Fruit fly (Drosophila melanogaster): ENCODE data around the gene NimC1.

Gene NimC1

DNA sequence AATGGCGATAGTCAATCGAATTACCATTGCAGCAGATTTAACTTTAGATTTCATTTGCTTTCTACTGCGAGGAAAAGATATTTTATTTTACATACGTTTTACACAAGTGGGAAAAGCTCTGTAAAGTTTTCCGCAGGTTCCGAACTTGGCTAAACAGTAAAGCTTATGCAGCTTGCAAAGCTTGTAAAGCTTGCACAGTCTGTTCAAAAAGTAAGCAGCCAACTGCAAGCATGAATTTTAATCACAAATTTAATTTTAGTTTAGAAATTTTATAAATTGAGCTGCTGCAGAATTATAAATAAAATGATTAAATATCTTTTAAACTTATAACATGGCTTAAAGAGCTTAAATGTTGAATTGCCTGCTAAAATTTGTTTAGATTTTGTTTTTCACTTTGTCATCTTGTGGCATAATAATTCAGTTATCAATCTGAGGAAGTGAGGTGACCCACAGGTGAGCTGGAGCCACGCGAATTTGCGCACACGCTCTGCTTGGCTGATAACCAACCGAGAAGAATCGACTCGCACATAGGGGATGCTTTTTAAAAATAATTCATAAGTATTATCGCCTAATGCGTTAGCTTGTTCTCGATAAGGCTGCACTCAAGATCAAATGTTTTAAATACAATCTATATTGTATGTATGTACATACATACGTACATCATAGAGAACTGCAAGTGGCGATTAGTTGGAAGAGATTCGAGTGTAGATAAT is 35.2 kb upstream of the NimC1 start:
- TF ChIP-seq CG17801 (GFP tag; optimal IDR thresholded peaks at IDR 0.05; ENCODE audit: partially characterized antibody), result peak; percentile 2

DNA sequence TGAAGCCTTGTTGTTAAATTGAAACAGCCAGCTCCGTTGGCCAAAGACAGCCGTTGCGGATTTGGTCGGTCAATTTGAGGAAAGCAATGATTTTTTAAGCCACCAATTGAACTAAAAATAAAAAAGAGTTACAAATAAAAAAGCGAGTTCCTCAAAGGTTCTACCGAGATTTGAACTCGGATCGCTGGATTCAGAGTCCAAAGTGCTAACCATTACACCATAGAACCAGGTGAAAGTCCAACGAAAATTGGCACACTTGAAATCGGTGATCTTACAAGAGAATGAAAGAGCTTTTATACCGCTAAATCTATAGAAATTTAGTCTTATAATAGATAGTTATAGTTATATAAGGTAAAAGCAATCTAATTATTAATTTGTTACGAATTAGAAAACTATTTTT is 33.8 kb upstream of the NimC1 start:
- no peak for TF ChIP-seq CG17801 (GFP tag; optimal IDR thresholded peaks at IDR 0.05; ENCODE audit: partially characterized antibody)

DNA sequence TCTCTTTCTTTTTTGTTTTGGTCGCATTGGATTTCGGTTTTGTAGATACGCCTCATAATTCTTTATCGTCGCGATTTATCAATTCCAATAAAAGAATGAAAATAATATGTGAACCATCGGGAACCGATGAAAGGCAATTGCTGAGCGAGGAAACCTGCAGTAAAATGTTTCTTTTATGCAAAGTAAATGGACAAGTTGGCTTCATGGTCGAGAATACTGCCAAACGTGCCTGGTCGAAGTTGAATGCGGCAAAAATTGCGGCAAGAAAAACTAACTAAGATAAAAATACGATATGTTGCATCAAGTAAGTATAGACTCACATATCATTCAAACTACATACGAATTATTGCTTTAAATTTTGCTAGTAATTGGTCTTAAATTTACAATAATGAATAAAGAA is 31.2 kb upstream of the NimC1 start, which contains the start of gene CG42692:
Gene CG42692, plus strand, starts transcription at position 301 of the 400 bp plus-strand sequence.
- no peak for TF ChIP-seq CG17801 (GFP tag; optimal IDR thresholded peaks at IDR 0.05; ENCODE audit: partially characterized antibody)

DNA sequence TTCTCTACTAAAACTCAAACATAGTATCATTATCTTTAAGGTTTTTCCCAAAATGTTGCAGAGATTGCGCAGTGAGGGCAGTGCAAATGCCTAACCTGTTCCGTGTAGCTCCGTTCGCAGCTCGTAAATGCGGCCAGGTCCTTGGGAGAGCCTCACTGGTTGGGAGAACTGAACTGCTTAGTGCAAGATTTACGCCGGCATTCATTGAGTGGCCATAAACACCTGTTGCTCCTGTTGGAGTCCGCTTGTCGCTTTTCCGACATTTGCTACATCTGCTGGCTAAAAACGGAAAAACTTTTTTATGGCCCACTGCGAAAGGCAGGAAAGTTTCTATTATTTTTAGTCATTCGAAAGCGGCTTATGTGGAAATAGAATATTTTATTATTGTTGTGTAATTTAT is 25.3 kb upstream of the NimC1 start:
- no peak for TF ChIP-seq CG17801 (GFP tag; optimal IDR thresholded peaks at IDR 0.05; ENCODE audit: partially characterized antibody)

DNA sequence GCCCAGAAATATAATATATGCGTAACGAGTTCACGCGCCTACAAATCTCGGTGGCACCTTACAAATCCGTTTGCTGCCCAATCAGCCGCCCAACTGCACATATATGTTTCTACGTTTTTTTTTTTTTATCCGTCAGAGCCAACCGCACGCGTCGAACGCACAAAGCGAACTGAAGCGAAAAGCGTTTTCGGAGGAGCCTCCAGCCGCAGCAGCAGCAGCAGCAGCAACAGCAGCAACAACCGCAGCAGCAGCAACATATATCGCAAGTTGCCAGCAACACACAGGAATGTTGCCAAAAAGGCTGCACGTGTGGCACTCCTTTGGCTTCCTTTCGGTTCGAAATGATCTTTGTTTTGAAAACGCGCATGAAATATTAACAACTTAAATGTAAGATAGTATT is 24.5 kb upstream of the NimC1 start, which contains the start of gene rk:
Gene rk, minus strand, starts transcription at position 171 of the 400 bp plus-strand sequence.
- no peak for TF ChIP-seq CG17801 (GFP tag; optimal IDR thresholded peaks at IDR 0.05; ENCODE audit: partially characterized antibody)

DNA sequence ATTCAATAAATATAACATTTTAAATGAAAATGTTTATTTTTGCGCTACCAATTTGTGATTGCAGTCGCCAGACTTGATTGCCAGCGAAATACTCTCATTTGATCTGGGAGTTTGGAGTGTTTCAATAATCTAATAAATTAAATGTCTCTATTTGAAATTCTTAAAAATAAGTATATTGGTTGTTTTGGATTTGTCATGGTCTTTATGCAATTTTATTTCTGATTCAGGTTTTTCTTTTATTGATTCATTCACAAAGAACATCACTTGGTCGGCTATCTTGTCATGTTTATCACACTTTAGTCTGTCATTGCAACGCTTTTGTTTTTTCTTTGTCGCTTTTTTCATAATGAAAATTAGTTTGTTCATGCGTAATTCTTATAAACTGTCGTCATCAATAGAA is 22.4 kb upstream of the NimC1 start:
- no peak for TF ChIP-seq CG17801 (GFP tag; optimal IDR thresholded peaks at IDR 0.05; ENCODE audit: partially characterized antibody)

DNA sequence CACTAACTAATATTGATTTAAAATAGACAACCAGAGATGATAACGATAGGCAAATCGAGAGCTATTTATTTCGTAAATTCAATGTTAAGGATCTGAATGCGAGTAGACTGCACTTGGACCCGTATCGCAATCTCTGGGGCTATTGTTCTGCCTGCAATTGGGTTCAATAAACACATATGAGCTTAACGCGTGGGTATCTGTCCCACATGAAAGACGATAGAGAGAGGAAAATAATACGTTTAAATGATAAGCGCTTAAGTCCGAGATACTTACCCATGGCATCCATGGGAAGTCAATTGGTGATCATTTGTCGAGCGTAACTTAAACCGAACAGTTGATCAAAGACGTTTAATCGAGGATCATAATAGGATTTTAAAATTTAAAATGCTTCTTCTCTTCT is 3.3 kb upstream of the NimC1 start, which contains the start of gene NimC2:
Gene NimC2, plus strand, starts transcription at position 301 of the 400 bp plus-strand sequence.
- no peak for TF ChIP-seq CG17801 (GFP tag; optimal IDR thresholded peaks at IDR 0.05; ENCODE audit: partially characterized antibody)

DNA sequence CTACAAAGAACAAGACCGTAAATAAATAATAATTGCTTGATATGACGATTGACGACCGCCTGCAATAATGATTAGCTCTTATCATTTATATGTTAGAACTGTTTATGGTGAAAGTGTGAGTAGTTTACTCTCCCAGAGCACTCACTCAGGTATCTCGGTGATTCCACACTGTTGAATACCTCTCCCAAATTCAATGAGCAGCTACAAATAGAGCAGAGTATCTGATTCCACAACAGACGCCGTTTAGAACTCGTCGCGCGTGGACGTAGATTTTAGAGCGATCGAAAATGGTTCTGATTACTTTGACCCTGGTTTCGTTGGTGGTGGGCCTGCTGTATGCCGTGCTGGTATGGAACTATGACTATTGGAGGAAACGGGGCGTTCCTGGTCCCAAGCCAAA is 504 bp upstream of the NimC1 start, which contains the start of gene Cyp28a5:
Gene Cyp28a5, plus strand, starts transcription at position 230 of the 400 bp plus-strand sequence.
- no peak for TF ChIP-seq CG17801 (GFP tag; optimal IDR thresholded peaks at IDR 0.05; ENCODE audit: partially characterized antibody)

DNA sequence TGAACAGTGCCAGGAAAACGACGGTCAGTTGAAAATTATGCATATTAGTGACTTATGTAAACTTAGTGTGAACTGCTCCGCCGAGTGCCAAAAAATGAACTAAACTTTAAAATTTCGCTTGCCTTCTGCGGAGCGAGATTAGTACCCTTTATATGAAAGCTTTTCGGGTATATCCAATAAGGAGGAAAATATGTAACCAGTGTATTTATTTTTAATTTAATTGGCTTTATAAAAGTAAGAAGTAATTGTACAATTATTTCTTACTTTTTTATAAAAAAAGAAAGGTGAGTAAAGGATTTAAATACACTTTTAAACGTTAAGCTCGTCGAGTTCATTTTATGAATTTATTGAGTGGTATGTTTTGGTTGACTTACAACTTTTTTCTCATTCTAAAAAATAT is 3.7 kb downstream of the NimC1 start, which contains the start of gene He:
Gene He, minus strand, starts transcription at position 101 of the 400 bp plus-strand sequence.
- no peak for TF ChIP-seq CG17801 (GFP tag; optimal IDR thresholded peaks at IDR 0.05; ENCODE audit: partially characterized antibody)

DNA sequence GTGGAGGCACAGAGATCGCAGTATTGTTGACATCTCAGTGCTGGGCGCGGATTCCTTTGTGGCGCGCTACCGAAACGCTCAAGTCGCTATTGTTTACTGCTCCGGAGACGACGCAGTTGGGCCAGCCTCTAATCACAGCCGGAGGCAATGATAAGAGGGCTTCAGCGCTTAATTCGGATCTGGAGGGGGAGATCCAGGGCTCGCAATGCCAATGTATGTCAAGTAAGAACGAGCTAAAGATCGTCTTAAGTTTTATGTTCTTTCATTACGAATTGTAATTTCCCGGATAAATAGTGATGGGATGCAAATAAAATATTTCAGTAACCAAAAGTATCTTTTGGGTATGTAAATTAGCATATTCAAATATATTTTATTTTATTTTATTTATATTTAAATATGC is 6.7 kb downstream of the NimC1 start, which contains the start of the genes NimB4 and NimB5:
Gene NimB4, minus strand, starts transcription at position 101 of the 400 bp plus-strand sequence.
Gene NimB5, plus strand, starts transcription at position 302 of the 400 bp plus-strand sequence.
- TF ChIP-seq CG17801 (GFP tag; optimal IDR thresholded peaks at IDR 0.05; ENCODE audit: partially characterized antibody), result no peak

DNA sequence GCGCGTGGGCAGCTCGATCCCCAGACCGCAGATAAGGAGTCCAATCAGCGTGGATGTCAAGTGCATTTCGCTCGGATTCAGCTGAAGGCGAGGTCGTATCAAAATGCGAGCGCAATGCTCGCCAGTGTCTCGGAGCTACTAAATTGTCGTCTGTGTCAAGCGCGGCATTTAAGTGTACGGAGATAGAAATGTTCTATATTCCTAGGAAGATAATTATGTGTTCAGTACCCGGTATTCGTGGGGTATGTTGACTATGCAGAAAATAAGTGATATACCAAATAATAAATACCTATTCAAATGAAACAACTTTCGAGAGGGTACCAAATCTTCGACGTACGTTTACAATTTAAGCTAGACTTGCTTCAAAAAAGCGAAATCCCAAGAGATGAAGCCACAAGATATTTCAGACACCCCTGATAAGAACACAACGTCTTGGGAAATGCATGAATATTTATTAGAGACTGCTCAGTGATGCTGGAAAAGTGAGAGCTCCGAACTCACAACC is 8.7 kb downstream of the NimC1 start, which contains the start of gene NimB3:
Gene NimB3, minus strand, starts transcription at position 140 of the 505 bp plus-strand sequence.
- TF ChIP-seq CG17801 (GFP tag; optimal IDR thresholded peaks at IDR 0.05; ENCODE audit: partially characterized antibody), result no peak

DNA sequence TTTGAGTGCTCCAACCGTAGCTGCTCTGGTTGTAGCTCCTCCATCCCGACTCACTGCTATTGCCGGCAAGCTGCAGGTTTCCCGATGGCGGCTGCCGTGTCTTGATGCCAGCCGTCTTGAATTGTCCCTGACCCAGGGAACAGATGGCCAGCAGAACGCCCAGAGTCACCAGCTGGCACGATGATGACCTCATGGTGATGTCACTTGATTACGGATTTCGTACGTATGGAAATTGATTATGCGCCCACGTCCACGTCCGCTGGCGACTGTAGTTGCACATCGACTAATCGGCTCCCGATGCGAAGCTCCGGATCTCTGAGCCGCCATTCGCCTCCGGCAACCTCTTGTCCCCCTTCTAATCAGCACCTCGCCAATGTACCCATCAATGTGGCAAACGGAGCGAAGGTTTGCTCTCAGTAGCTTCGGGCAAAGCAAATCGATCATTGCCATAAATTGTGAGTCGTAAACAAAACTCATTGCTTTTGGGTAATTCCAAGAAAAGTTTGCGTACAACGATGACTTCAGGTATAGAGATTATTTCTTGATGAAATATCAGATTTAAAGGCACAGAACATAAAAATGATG is 9.7 kb downstream of the NimC1 start, which contains the start of gene NimB2:
Gene NimB2, minus strand, starts transcription at position 287 of the 585 bp plus-strand sequence.
- no peak for TF ChIP-seq CG17801 (GFP tag; optimal IDR thresholded peaks at IDR 0.05; ENCODE audit: partially characterized antibody)

DNA sequence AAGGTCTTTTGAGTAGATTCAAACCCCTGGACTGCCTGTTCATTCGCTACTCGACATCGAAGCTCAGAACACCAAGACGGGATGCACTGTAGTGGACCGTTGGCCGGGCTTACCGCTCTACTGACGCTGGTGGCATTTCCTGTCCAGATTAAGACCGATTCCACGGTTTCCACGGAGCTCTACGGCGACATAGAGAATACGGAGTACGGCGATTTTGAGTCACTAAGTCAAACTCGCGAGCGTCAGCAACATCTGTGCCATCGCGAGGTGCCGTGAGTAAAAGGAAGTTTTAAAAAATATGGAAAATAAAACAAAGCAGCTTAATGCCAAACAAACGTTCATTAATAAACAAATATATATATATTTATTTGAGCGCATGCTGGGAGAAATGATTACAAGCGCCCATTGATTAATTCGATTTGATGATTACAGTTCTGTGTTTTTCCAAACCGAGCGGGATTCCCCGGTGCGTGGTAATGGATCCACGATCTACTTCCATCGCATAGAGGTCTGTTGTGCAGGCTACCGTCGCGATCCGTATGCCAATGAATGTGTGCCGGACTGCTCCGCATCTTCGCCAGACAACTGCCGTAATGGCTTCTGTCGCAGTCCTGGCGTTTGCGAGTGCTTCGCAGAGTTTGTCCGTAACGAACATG is 13.0 kb downstream of the NimC1 start, which contains the start of gene NimB1:
Gene NimB1, plus strand, starts transcription at position 41 of the 656 bp plus-strand sequence.
- TF ChIP-seq CG17801 (GFP tag; optimal IDR thresholded peaks at IDR 0.05; ENCODE audit: partially characterized antibody), result no peak

DNA sequence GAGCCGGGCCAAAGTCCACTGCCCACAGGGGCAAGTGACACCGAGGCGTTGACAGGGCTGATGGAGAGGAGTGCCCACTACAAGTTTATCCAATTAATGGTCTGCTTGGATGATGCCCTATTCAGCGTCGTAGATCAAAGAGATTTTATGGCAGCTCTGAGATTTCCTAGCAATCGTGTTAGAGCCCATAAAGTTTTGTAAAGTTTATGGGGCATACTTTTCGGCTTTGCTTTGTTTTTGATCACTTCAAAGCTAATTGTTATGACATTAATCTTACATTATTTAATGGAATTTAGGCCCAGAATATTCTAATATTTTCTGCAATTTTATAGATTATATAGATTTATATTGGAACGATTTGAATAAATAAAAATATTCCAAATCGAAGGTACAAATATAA is 16.2 kb downstream of the NimC1 start:
- no peak for TF ChIP-seq CG17801 (GFP tag; optimal IDR thresholded peaks at IDR 0.05; ENCODE audit: partially characterized antibody)

DNA sequence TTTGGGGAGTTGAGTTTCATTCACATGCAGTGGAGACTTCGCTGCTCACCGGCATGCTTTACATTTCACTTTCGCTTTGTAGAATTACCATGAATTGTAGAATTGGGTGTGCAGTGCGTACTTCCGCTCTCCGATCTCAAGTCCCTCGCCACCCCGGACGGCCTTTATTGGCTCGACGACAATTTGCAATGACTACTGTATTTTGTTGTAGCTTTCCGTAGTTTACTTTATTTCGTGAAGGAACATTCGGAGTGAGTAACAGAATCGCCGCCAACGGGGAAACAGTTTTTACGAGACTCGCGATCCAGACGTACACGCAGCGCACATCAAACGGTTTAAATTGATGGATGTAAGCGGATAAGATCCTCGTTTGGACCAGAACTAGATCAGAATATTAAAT is 19.3 kb downstream of the NimC1 start, which contains the start of gene NimA:
Gene NimA, plus strand, starts transcription at position 301 of the 400 bp plus-strand sequence.
- TF ChIP-seq CG17801 (GFP tag; optimal IDR thresholded peaks at IDR 0.05; ENCODE audit: partially characterized antibody), result no peak

Measured in ovary, adult (tissue).